Fruit fly (Drosophila melanogaster) whole organism: Measurements from ENCODE around the gene Prat.

Experiments used
- CG8478 ChIP-seq: fragments of >200 bp; optimal IDR thresholded peaks from 2 replicates; lab custom pipeline; 2018; ENCODE audit warnings: inconsistent platforms
- Dll ChIP-seq: fragments of >200 bp; optimal IDR thresholded peaks from 2 replicates; lab custom pipeline; 2017
- EcR ChIP-seq, 2 experiments: fragments of >200 bp; optimal IDR thresholded peaks; 2 replicates each; lab custom pipeline; 2017; ENCODE audit warnings: missing biosample characterization in 2 of 2, missing genetic modification characterization in 2 of 2, missing genetic modification reagents in 2 of 2
- pan ChIP-seq: fragments of >200 bp; optimal IDR thresholded peaks from 2 replicates; lab custom pipeline; 2017
- psq ChIP-seq: fragments of >200 bp; optimal IDR thresholded peaks from 2 replicates; lab custom pipeline; 2017
- usp ChIP-seq: fragments of >200 bp; optimal IDR thresholded peaks from 2 replicates; lab custom pipeline; 2017; ENCODE audit warnings: missing biosample characterization, missing genetic modification characterization, mixed read lengths

The Prat gene

DNA sequence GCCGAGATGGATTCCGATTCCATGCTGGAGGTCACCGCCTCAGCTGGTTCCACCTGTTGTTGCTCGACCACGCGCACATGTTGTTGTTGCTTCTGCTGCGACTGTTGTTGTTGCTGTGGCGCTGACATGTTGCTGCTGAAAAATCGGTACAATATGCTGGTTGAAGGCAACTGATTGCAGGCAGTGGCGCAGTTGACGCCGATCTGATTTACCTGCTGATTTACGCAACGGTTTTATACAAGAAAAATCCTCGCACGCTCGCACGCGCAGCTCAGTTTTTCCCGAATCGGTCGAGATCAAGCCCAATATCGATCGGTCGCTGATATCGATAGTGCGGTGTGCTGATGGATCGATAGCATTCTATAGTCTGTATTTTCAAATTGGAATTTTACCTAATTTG, at the start of gene Prat:
Gene Prat (minus strand): TSS at position 298 of the 400 bp plus-strand sequence.
- TF ChIP-seq EcR (GFP tag; optimal IDR thresholded peaks at IDR 0.05; lab: Kevin White, UChicago) = no peak
- TF ChIP-seq psq = no peak
- TF ChIP-seq pan = no peak
- no peak for TF ChIP-seq usp
- TF ChIP-seq Dll (lab: Kevin White, UChicago) = no peak
- no peak for TF ChIP-seq CG8478 (lab: Kevin White, UChicago)

DNA sequence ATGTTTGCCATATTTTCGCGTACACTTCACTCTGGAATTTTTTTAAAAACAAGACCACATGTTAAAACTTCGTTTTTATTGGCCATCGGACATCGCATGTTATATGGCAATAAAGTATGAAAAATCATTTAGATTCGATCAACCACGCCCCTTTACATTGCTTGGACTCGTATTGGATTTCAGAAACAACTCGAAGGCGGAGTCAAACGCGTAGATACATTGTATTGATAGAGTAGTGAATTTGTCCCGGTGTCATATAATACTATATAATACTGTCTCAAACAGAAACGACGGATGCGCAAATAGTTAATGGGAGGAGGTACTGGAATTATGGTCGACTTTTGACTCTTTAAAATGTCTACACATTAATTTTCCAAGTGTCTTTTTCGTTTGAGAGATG, 49.8 kb upstream of the Prat start:
- TF ChIP-seq Dll (lab: Kevin White, UChicago) = no peak
- TF ChIP-seq usp = no peak
- TF ChIP-seq EcR (GFP tag; optimal IDR thresholded peaks at IDR 0.05; lab: Kevin White, UChicago) = no peak
- no peak for TF ChIP-seq psq
- TF ChIP-seq CG8478 (lab: Kevin White, UChicago) = no peak
- TF ChIP-seq pan = no peak

DNA sequence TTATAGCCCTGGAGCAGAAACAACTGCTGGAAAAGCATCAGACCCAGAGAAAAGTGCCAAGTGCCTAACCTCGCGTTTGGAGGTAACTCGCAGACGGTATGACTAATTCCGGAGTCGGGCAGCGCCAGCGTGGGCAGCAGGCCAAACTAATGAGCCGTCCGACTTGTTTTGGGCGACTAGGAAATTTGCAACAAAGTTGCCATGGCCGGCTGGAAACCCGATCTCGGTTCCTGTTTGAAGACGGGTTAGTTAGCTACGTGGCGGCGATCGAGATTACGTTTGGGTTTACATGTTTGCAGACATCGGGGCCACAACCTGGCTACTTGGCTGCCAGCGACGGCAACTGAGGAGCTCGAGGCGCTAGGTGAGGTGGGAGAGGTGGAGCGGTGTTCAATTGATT, 45.4 kb upstream of the Prat start:
- TF ChIP-seq pan (no peak), usp (no peak), Dll (lab: Kevin White, UChicago) (no peak), EcR (GFP tag; optimal IDR thresholded peaks at IDR 0.05; lab: Kevin White, UChicago) (no peak), CG8478 (lab: Kevin White, UChicago) (no peak), psq (no peak)

DNA sequence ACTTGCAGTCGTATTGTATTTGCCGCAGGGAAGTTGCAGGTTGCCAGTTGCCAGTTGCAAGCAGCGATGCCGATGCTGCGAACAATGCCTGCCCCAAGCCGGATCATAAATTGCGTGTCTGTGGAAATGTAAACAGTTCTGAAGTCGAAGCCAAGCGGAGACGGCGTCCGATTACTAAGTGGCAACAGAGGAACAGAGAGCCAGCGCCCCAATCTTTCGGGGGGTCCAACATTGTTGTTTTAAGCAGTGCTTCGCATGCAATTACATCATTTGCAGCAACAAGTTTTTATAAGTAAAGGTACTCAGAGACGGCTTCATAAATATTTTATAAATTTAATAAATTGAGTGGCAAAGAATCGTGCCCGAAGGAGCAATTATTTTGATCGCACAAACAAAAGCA, 42.9 kb upstream of the Prat start:
- TF ChIP-seq Dll (lab: Kevin White, UChicago) = peak; percentile 12
- no peak for TF ChIP-seq psq

DNA sequence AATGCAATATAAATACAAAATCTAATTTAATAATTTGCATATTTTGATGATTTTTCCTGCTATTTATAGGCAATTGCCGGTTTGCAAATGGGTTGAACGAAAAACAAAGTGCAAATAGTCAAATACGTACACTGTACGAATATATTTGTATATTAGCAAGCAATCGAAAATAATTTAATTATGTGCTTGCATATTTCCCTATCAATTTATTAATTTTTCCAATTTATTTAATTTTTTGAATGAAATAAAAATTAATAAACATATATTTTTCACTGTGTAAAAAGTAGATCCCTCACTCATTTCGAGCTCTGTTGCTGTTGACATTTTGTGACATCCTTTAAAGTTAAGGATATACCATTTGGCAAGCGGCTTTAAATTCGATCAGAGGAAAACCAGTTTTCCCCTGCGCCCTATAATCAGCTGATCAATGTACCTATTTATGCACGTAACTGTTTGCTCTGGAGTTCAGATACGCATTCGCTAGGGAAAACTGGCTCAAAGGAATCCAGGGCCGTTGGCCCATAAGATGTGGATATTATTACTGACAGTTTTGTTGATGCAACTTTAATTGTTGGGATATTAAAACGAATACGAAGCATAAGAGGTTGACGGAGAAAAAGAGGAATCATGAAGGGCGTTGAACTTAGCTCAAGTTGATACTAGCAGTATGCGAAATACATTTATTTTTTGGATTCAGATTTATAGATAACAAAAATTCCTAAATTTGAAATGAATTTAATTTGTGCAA, 41.6 kb upstream of the Prat start:
- TF ChIP-seq Dll (lab: Kevin White, UChicago) (no peak), EcR (GFP tag; optimal IDR thresholded peaks at IDR 0.05; lab: Kevin White, UChicago) (no peak), usp (no peak), pan (no peak), psq (no peak), CG8478 (lab: Kevin White, UChicago) (no peak)

DNA sequence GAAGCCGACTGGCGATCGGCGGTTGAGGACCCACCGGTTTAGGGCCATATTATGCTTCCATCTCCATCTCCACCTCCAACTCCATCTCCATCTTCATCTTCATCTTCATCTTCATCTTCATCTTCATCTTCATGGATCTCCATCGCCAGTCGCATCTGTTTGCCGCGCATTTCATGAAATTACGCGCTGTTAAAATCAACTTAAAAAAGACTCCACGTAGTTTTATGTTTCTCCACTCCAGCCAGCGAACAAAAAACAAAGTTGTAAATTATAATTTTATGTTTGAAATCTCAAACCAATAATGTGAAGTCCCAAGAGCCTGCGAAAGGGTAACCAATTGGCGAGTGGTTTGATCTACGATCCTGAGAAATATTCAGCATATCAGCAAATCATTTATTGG, 38.6 kb upstream of the Prat start:
- TF ChIP-seq usp (no peak), psq (no peak)

DNA sequence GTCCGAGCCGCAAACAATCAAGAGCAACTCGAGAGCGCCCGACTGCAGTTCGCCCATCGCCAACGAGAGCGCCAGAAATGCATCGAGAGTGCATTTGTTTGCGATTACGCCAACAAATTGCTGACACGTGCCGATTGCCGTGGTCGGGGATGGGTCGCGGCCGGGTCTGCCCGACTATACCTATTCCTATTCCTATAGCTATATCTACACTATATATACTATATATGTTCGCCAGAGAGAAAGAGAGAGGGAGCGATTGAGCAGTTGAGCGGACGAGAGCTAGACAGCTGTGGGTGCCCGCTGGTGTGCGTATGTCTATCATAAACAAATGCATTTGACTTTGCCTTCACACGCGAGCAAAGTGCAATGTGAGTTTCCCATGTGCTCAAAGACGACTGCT, 35.8 kb upstream of the Prat start:
- TF ChIP-seq usp (no peak), pan (no peak), Dll (lab: Kevin White, UChicago) (no peak), psq (no peak), CG8478 (lab: Kevin White, UChicago) (no peak)

DNA sequence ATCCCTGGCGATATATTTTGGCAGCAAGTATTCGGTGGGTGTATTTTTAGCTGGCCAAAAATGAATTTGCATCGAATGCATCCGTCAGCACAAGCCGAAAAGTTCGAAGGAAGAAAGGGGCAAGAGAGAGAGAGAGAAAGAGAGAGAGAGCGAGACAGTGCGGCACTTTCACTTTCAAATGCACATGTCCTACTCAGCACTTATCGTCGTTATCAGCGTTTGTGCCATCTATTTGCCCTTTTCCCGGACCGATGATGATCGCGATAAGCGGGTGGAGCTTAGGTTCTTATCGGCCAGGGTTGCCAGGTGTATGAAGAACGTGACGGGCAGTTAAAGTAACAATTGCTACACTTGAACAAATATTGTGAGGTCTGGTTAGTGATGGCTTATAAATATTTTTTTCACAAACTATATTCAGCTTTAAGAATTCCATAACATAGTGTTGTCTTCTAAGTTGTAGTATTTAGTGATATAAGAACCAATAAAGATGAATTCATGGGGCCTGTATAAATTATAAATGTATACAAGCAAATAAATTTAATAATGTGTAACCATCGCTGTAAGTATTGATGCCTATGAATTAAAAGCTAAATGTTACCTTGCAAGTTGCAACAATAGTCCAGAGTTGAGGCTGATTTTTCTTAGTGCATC, 33.2 kb upstream of the Prat start:
- TF ChIP-seq CG8478 (lab: Kevin White, UChicago) (no peak), psq (no peak), Dll (lab: Kevin White, UChicago) (no peak), EcR (GFP tag; optimal IDR thresholded peaks at IDR 0.05; lab: Kevin White, UChicago) (no peak), usp (no peak), pan (no peak)

DNA sequence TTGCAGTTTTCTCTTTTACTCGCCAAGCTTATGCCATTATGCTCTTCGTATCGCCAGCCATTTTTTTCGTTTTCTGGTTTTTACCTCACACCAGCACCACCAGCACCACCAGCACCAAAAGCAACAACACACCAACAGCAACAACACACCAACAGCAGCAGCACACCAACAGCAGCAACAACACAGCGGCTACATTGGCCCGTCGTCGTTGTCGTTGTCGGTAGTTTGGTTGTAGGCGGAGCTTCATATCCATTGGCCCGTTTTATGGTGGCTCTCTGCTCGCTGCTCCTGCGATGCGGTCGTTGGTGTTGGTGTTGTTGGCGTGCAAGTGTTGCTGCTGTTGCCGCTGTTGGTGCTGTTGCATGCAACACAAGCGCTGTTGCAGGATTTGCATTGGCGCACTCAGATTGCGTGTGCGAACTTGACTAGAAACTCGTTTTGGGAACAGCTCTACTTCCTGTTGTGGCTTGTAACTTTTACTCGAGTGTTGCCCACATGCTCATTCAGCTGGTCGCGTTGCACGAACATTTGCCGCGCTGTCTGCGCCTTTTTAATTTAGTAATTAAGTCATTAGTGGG, 25.3 kb upstream of the Prat start:
- no peak for TF ChIP-seq usp
- no peak for TF ChIP-seq CG8478 (lab: Kevin White, UChicago)
- no peak for TF ChIP-seq Dll (lab: Kevin White, UChicago)
- TF ChIP-seq psq = no peak
- TF ChIP-seq EcR (GFP tag; optimal IDR thresholded peaks at IDR 0.05; lab: Kevin White, UChicago) = no peak
- TF ChIP-seq pan = no peak

DNA sequence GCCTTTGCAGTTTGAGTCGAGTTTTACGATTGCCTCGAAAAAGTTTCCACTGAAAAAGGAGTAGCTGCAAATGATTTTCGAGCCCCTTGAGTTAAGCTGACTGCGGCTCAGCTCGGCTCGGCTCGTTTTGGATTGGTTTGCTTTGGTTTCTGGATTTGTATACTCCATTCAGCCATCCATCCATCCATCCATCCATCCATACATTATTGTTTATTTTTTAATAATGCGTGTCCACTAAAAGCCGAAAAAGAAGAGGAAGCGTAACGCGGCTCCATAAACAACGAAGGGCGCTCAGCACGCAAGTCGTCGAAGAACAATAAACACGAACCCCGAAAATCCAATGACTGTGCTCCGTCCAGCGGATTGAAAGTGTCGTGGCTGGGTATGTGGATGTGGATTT, 14.8 kb upstream of the Prat start:
- TF ChIP-seq pan (no peak), CG8478 (lab: Kevin White, UChicago) (no peak), Dll (lab: Kevin White, UChicago) (no peak), usp (no peak), psq (no peak), EcR (GFP tag; optimal IDR thresholded peaks at IDR 0.05; lab: Kevin White, UChicago) (no peak)

DNA sequence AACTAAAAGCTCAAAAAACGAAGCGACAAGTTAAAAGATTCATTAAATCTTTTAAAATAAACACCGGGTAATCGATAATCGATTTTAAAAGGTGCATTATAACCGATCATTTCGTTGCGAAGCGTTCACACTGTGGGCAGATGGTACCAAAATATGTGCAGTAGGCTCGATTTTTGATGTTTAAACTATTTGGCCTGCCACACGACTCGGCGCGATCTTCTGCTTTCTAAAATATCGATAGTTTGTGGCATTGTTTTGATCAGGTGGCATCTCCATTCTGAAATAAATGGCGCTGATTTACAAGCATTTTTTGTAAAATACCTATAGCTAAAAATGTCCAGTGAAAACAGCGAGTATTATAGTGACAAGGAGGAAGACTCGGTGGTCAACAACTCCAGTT, 8.6 kb upstream of the Prat start, which contains the start of the genes CG10445 and lds:
Gene CG10445 (minus strand): TSS at position 104 of the 400 bp plus-strand sequence.
Gene lds (plus strand): TSS at position 236 of the 400 bp plus-strand sequence.
- no peak for TF ChIP-seq pan
- no peak for TF ChIP-seq Dll (lab: Kevin White, UChicago)
- TF ChIP-seq psq = no peak
- no peak for TF ChIP-seq EcR (GFP tag; optimal IDR thresholded peaks at IDR 0.05; lab: Kevin White, UChicago)
- TF ChIP-seq usp = no peak
- TF ChIP-seq CG8478 (lab: Kevin White, UChicago) = no peak

DNA sequence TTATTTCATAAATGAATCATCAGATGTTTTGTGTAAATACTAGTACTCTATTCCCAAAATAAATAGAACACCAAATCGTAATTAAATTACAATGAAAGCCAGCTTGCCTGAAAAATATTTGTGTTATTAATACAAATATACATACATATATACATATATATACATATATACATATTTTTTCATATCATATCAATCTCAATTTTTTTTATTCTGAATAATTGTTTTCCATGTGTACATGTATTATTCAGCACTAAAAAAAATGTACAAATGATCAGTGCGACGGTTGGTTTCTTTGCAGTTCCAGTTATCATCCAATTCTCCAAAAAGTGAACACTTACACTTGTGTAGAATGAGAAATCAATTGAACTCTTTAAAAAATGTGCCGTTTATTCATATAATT, 2.0 kb upstream of the Prat start, which contains the start of gene kipf:
Gene kipf (plus strand): TSS at position 301 of the 400 bp plus-strand sequence.
- TF ChIP-seq usp = no peak
- no peak for TF ChIP-seq psq
- no peak for TF ChIP-seq Dll (lab: Kevin White, UChicago)
- TF ChIP-seq EcR (GFP tag; optimal IDR thresholded peaks at IDR 0.05; lab: Kevin White, UChicago) = no peak
- no peak for TF ChIP-seq pan
- TF ChIP-seq CG8478 (lab: Kevin White, UChicago) = no peak

DNA sequence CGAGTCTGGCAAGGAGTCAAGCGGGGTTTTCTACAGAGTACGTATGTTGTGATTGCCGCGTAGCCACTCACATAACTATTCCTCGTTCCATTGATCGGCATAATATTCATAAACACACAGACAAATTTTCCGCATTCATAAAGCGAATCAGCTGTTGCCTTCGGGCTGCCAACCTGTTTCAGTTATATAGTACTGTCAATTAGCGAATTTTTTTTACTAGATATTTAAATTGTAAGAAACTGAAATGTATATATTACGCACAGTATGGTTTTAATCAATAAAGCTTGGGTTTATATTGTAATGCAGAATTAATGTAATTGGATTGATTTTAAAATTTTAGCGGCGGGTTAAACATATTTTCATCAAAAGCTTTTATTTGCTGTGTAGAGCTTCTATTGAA, 1.6 kb upstream of the Prat start, which contains the start of gene Rfk:
Gene Rfk (minus strand): TSS at position 152 of the 400 bp plus-strand sequence.
- no peak for TF ChIP-seq pan
- no peak for TF ChIP-seq Dll (lab: Kevin White, UChicago)
- TF ChIP-seq psq = no peak
- no peak for TF ChIP-seq CG8478 (lab: Kevin White, UChicago)
- no peak for TF ChIP-seq usp
- TF ChIP-seq EcR (GFP tag; optimal IDR thresholded peaks at IDR 0.05; lab: Kevin White, UChicago) = no peak
